Worm (Caenorhabditis elegans): ENCODE data around the gene C18D11.6.

DNA sequence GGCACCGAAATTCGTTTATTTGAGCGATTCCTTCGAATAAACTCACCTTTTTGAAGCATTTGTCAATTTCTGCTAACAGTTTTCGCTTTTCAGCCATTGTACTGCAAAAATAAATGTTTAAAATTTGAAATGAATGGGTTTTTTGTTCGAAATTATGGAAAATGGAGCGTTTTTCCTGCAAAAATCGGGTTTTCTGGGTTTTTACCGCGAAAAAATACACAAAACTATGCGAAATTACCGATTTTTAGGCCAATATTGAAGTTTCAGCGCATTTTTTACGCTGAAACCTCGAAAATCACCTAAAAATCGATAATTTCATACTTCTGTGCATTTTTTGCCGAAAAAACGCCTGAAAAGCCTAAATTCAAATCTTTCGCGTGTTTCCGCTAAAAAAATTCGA lies 36.0 kb downstream of the C18D11.6 start, which contains the start of gene ntl-3:
- TF ChIP-seq sea-2 (GFP tag; optimal IDR thresholded peaks at IDR 0.05) = no peak
- TF ChIP-seq egl-5 (tag; optimal IDR thresholded peaks at IDR 0.05) = no peak
- TF ChIP-seq snpc-4 (tag; optimal IDR thresholded peaks at IDR 0.05) = no peak
- TF ChIP-seq egl-27 (tag; optimal IDR thresholded peaks at IDR 0.05) = no peak

Data from whole organism, L3 larva.